Worm (Caenorhabditis elegans) whole organism, midembryonic: Measurements from ENCODE around the gene nhr-190.

Source experiments
- T22C8.4 ChIP-seq: fragments of 200-800 bp; sonication (Bioruptor generic); IDR thresholded peaks from 2 replicates; pipeline ENCODE4 v1.3.6; 2022; ENCODE audit warnings: missing genetic modification characterization, missing compliant biosample characterization
- cog-1 ChIP-seq: sonication (generic microtip); optimal IDR thresholded peaks from 2 replicates; lab custom pipeline; 2016; ENCODE audit warnings: missing genetic modification characterization, missing compliant biosample characterization
- flt-1 ChIP-seq: fragments of 200-800 bp; sonication (Bioruptor generic); IDR thresholded peaks from 2 replicates; pipeline ENCODE4 v1.3.6; 2022; ENCODE audit warnings: missing genetic modification characterization, missing compliant biosample characterization
- klf-2 ChIP-seq: fragments of 200-800 bp; sonication (Bioruptor generic); conservative IDR thresholded peaks from 2 replicates; pipeline ENCODE4 v1.3.6; 2022; ENCODE audit warnings: missing genetic modification reagents, missing genetic modification characterization, missing compliant biosample characterization
- med-1 ChIP-seq: sonication (generic microtip); optimal IDR thresholded peaks from 2 replicates; lab custom pipeline; 2017; ENCODE audit warnings: missing genetic modification characterization, mild to moderate bottlenecking, missing compliant biosample characterization, antibody characterized with exemption, missing genetic modification reagents; ENCODE audit not compliant: insufficient read depth
- ref-1 ChIP-seq: fragments of 200-800 bp; sonication (Bioruptor generic); conservative IDR thresholded peaks from 2 replicates; pipeline ENCODE4 v1.3.6; 2022; ENCODE audit warnings: missing genetic modification reagents, missing genetic modification characterization, missing compliant biosample characterization
- tab-1 ChIP-seq: fragments of 200-800 bp; sonication (Bioruptor generic); IDR thresholded peaks from 2 replicates; pipeline ENCODE4 v1.3.6; 2022; ENCODE audit warnings: missing genetic modification characterization, missing compliant biosample characterization
- ztf-23 ChIP-seq: fragments of 200-800 bp; sonication (Bioruptor generic); IDR thresholded peaks from 2 replicates; pipeline ENCODE4 v1.3.6; 2022; ENCODE audit warnings: missing genetic modification reagents, missing genetic modification characterization, missing compliant biosample characterization
- ztf-29 ChIP-seq: fragments of 200-800 bp; sonication (Bioruptor generic); IDR thresholded peaks from 2 replicates; pipeline ENCODE4 v1.3.6; 2022; ENCODE audit warnings: missing genetic modification reagents, missing genetic modification characterization, missing compliant biosample characterization

ce11 chrV:655823-656222 is 13.1 kb upstream of the nhr-190 start, which contains the start of gene srh-245:
- TF ChIP-seq klf-2 (GFP tag; lab: Robert Waterston, UW) = no peak
- TF ChIP-seq flt-1 (GFP tag; lab: Robert Waterston, UW) = no peak
- no peak for TF ChIP-seq tab-1 (GFP tag; lab: Robert Waterston, UW)
- no peak for TF ChIP-seq med-1 (GFP tag; lab: Kevin White, UChicago)
- TF ChIP-seq T22C8.4 (GFP tag; lab: Robert Waterston, UW) = no peak
- no peak for TF ChIP-seq ref-1
- no peak for TF ChIP-seq ztf-29 (GFP tag; lab: Robert Waterston, UW)
- TF ChIP-seq cog-1 (tag; lab: Kevin White, UChicago) = no peak
- TF ChIP-seq ztf-23 (GFP tag; lab: Robert Waterston, UW) = no peak
